Fruit fly (Drosophila melanogaster) whole organism, wandering third instar larva: ENCODE data around the gene CG31525.
A peak's percentile ranks its signal among the peaks of the same experiment; 100 is the strongest.

Experiments
- Abd-B ChIP-seq: fragments of >200 bp; optimal IDR thresholded peaks from 2 replicates; lab custom pipeline; 2017; ENCODE audit warnings: missing biosample characterization, missing genetic modification characterization
- CG32264 ChIP-seq: fragments of 200-800 bp; sonication (Bioruptor generic); optimal IDR thresholded peaks from 2 replicates; lab custom pipeline; 2016; ENCODE audit warnings: missing biosample characterization, missing genetic modification characterization
- CG9705 ChIP-seq: fragments of 200-800 bp; sonication (Bioruptor generic); optimal IDR thresholded peaks from 2 replicates; lab custom pipeline; 2018; ENCODE audit warnings: missing biosample characterization, mild to moderate bottlenecking, missing genetic modification characterization
- CrebA ChIP-seq: fragments of 200-800 bp; sonication (Bioruptor generic); optimal IDR thresholded peaks from 2 replicates; lab custom pipeline; 2016; ENCODE audit warnings: missing biosample characterization, mild to moderate bottlenecking, missing genetic modification characterization, borderline replicate concordance
- Dfd ChIP-seq: fragments of >200 bp; optimal IDR thresholded peaks from 2 replicates; lab custom pipeline; 2017; ENCODE audit warnings: missing biosample characterization, missing genetic modification characterization
- Dif ChIP-seq: fragments of 200-275, 200-300 bp; sonication (Bioruptor generic); optimal IDR thresholded peaks from 2 replicates; lab custom pipeline; 2018; ENCODE audit warnings: missing biosample characterization, missing genetic modification characterization; ENCODE audit not compliant: partially characterized antibody
- GATAd ChIP-seq: sonication (Bioruptor generic); optimal IDR thresholded peaks from 2 replicates; lab custom pipeline; 2016; ENCODE audit warnings: missing biosample characterization, missing genetic modification characterization
- HLH106 ChIP-seq: fragments of 200-800 bp; optimal IDR thresholded peaks from 3 replicates; lab custom pipeline; 2019; ENCODE audit warnings: missing biosample characterization, mild to moderate bottlenecking, missing genetic modification characterization, moderate library complexity
- Hnf4 ChIP-seq: fragments of 200-800 bp; sonication (Bioruptor generic); optimal IDR thresholded peaks from 2 replicates; lab custom pipeline; 2016; ENCODE audit warnings: missing biosample characterization, mild to moderate bottlenecking, missing genetic modification characterization
- Hr78 ChIP-seq: fragments of >200 bp; optimal IDR thresholded peaks from 2 replicates; lab custom pipeline; 2017; ENCODE audit warnings: missing biosample characterization, missing genetic modification characterization
- Hr83 ChIP-seq: fragments of 200-300 bp; sonication (Bioruptor generic); optimal IDR thresholded peaks from 2 replicates; lab custom pipeline; 2016; ENCODE audit warnings: missing biosample characterization, mild to moderate bottlenecking, missing genetic modification characterization, moderate library complexity; ENCODE audit not compliant: poor library complexity, severe bottlenecking
- Jra ChIP-seq: sonication (Bioruptor generic); optimal IDR thresholded peaks from 2 replicates; lab custom pipeline; 2016; ENCODE audit warnings: missing biosample characterization, missing genetic modification characterization
- Mio ChIP-seq: sonication (Bioruptor generic); optimal IDR thresholded peaks from 2 replicates; lab custom pipeline; 2016; ENCODE audit warnings: missing biosample characterization, missing genetic modification characterization
- Myc ChIP-seq: fragments of >200 bp; optimal IDR thresholded peaks from 2 replicates; lab custom pipeline; 2017
- N ChIP-seq: fragments of >200 bp; optimal IDR thresholded peaks from 2 replicates; lab custom pipeline; 2018; ENCODE audit warnings: missing biosample characterization, missing external identifiers, missing genetic modification characterization
- OdsH ChIP-seq: fragments of 200-800 bp; sonication (Bioruptor generic); optimal IDR thresholded peaks from 2 replicates; lab custom pipeline; 2016; ENCODE audit warnings: missing biosample characterization, mild to moderate bottlenecking, missing genetic modification characterization
- Rel ChIP-seq, 2 experiments: fragments of 200-800 bp; sonication (Bioruptor generic) in 1 of 2; optimal IDR thresholded peaks; 2 replicates in 1 of 2; 3 replicates in 1 of 2; lab custom pipeline; 2016 to 2019; ENCODE audit warnings: mild to moderate bottlenecking in 2 of 2, missing biosample characterization in 2 of 2, missing genetic modification characterization in 2 of 2, moderate library complexity in 1 of 2
- Sp1 ChIP-seq: fragments of 200-800 bp; sonication (Bioruptor generic); optimal IDR thresholded peaks from 3 replicates; lab custom pipeline; 2019; ENCODE audit warnings: missing biosample characterization, mild to moderate bottlenecking, missing genetic modification characterization, moderate library complexity
- Vsx2 ChIP-seq: fragments of 200-300, 225-300 bp; sonication (Bioruptor generic); optimal IDR thresholded peaks from 2 replicates; lab custom pipeline; 2018; ENCODE audit warnings: missing biosample characterization, missing genetic modification characterization; ENCODE audit not compliant: partially characterized antibody
- br ChIP-seq: fragments of 200-800 bp; sonication (Bioruptor generic); optimal IDR thresholded peaks from 2 replicates; lab custom pipeline; 2016; ENCODE audit warnings: missing biosample characterization, missing genetic modification characterization
- brk ChIP-seq: fragments of 200-800 bp; sonication (Bioruptor generic); optimal IDR thresholded peaks from 2 replicates; lab custom pipeline; 2016; ENCODE audit warnings: missing biosample characterization, mild to moderate bottlenecking, missing genetic modification characterization
- dl ChIP-seq, 2 experiments: fragments of 175-275, 200-275 bp in 1 of 2; fragments of 200-275 bp in 1 of 2; sonication (Bioruptor generic); optimal IDR thresholded peaks; lab custom pipeline; 2018; ENCODE audit warnings: mild to moderate bottlenecking in 2 of 2, missing biosample characterization in 2 of 2, missing genetic modification characterization in 2 of 2, moderate library complexity in 2 of 2; ENCODE audit not compliant: partially characterized antibody in 2 of 2, insufficient read depth in 1 of 2
- dmrt93B ChIP-seq: fragments of 200-800 bp; sonication (Bioruptor generic); optimal IDR thresholded peaks from 2 replicates; lab custom pipeline; 2018; ENCODE audit warnings: missing biosample characterization, mild to moderate bottlenecking, missing genetic modification characterization
- dsf ChIP-seq: sonication (Bioruptor generic); optimal IDR thresholded peaks from 2 replicates; lab custom pipeline; 2016; ENCODE audit warnings: missing biosample characterization, missing genetic modification characterization, borderline replicate concordance
- ey ChIP-seq: fragments of 200-800 bp; sonication (Bioruptor generic); optimal IDR thresholded peaks from 2 replicates; lab custom pipeline; 2016; ENCODE audit warnings: missing biosample characterization, missing genetic modification characterization
- foxo ChIP-seq, 2 experiments: fragments of 200-800 bp; sonication (Bioruptor generic); optimal IDR thresholded peaks; 2 replicates in 1 of 2; 3 replicates in 1 of 2; lab custom pipeline; 2016 to 2017; ENCODE audit warnings: missing biosample characterization in 2 of 2, missing genetic modification characterization in 2 of 2
- fru ChIP-seq: fragments of 200-800 bp; sonication (Bioruptor generic); optimal IDR thresholded peaks from 3 replicates; lab custom pipeline; 2016; ENCODE audit warnings: missing biosample characterization, mild to moderate bottlenecking, missing genetic modification characterization
- h ChIP-seq: fragments of 200-800 bp; sonication (Bioruptor generic); optimal IDR thresholded peaks from 3 replicates; lab custom pipeline; 2016; ENCODE audit warnings: missing biosample characterization, mild to moderate bottlenecking, missing genetic modification characterization
- jim ChIP-seq: fragments of 175-275, 200-325 bp; sonication (Bioruptor generic); optimal IDR thresholded peaks from 2 replicates; lab custom pipeline; 2016; ENCODE audit warnings: missing biosample characterization, mild to moderate bottlenecking, missing genetic modification characterization
- lola ChIP-seq: fragments of >200 bp; optimal IDR thresholded peaks from 2 replicates; lab custom pipeline; 2017; ENCODE audit warnings: missing biosample characterization, missing genetic modification characterization
- pan ChIP-seq: fragments of >200 bp; optimal IDR thresholded peaks from 2 replicates; lab custom pipeline; 2017
- psq ChIP-seq: fragments of 200-800 bp; sonication (Bioruptor generic); optimal IDR thresholded peaks from 3 replicates; lab custom pipeline; 2017; ENCODE audit warnings: missing biosample characterization, mild to moderate bottlenecking, missing genetic modification characterization, moderate library complexity
- rgr ChIP-seq: fragments of 200-800 bp; sonication (Bioruptor generic); optimal IDR thresholded peaks from 3 replicates; lab custom pipeline; 2016; ENCODE audit warnings: missing biosample characterization, mild to moderate bottlenecking, missing genetic modification characterization
- sage ChIP-seq: fragments of 200-800 bp; sonication (Bioruptor generic); optimal IDR thresholded peaks from 2 replicates; lab custom pipeline; 2016; ENCODE audit warnings: missing biosample characterization, mild to moderate bottlenecking, missing genetic modification characterization
- sv ChIP-seq: fragments of 200-800 bp; sonication (Bioruptor generic); optimal IDR thresholded peaks from 3 replicates; lab custom pipeline; 2016; ENCODE audit warnings: missing biosample characterization, missing genetic modification characterization
- tai ChIP-seq: sonication (Bioruptor generic); optimal IDR thresholded peaks from 2 replicates; lab custom pipeline; 2016; ENCODE audit warnings: missing biosample characterization, missing genetic modification characterization
- usp ChIP-seq: fragments of >200 bp; optimal IDR thresholded peaks from 2 replicates; lab custom pipeline; 2017; ENCODE audit warnings: missing biosample characterization, missing genetic modification characterization
- woc ChIP-seq: sonication (Bioruptor generic); optimal IDR thresholded peaks from 2 replicates; lab custom pipeline; 2016; ENCODE audit warnings: missing biosample characterization, mild to moderate bottlenecking, missing genetic modification characterization

CG31525 gene

dm6 chr3R:4394117-4394516 lies 32.7 kb upstream of the CG31525 start, which contains the start of gene CG34112:
TSS of gene CG34112 (minus strand) at chr3R:4394259.
- TF ChIP-seq br (GFP tag; lab: Kevin White, UChicago): peak; percentile 45
- peak; percentile 73 for TF ChIP-seq Hr83 (GFP tag; lab: Kevin White, UChicago)
- peak; percentile 11 for TF ChIP-seq Sp1
- no peak for TF ChIP-seq usp
- peak; percentile 5 for TF ChIP-seq rgr (GFP tag; lab: Kevin White, UChicago)
- TF ChIP-seq Dif (GFP tag; lab: Kevin White, UChicago): peak; percentile 80
- peak; percentile 53 for TF ChIP-seq h
- TF ChIP-seq Hnf4 (GFP tag; lab: Kevin White, UChicago): peak; percentile 17
- peak; percentile 8 for TF ChIP-seq psq (GFP tag; lab: Kevin White, UChicago)
- no peak for TF ChIP-seq tai (GFP tag; lab: Kevin White, UChicago)
- no peak for TF ChIP-seq Myc (lab: Kevin White, UChicago)
- no peak for TF ChIP-seq Hr78 (GFP tag; lab: Kevin White, UChicago)
- peak; percentile 37 to 72 for TF ChIP-seq dl (GFP tag; optimal IDR thresholded peaks at IDR 0.05; lab: Kevin White, UChicago; ENCODE audit: insufficient read depth in 1 of 2, partially characterized antibody in 2 of 2)
- TF ChIP-seq Rel (GFP tag; optimal IDR thresholded peaks at IDR 0.05; lab: Kevin White, UChicago): no peak
- TF ChIP-seq Rel (tag; optimal IDR thresholded peaks at IDR 0.05; lab: Kevin White, UChicago): peak; percentile 53

DNA sequence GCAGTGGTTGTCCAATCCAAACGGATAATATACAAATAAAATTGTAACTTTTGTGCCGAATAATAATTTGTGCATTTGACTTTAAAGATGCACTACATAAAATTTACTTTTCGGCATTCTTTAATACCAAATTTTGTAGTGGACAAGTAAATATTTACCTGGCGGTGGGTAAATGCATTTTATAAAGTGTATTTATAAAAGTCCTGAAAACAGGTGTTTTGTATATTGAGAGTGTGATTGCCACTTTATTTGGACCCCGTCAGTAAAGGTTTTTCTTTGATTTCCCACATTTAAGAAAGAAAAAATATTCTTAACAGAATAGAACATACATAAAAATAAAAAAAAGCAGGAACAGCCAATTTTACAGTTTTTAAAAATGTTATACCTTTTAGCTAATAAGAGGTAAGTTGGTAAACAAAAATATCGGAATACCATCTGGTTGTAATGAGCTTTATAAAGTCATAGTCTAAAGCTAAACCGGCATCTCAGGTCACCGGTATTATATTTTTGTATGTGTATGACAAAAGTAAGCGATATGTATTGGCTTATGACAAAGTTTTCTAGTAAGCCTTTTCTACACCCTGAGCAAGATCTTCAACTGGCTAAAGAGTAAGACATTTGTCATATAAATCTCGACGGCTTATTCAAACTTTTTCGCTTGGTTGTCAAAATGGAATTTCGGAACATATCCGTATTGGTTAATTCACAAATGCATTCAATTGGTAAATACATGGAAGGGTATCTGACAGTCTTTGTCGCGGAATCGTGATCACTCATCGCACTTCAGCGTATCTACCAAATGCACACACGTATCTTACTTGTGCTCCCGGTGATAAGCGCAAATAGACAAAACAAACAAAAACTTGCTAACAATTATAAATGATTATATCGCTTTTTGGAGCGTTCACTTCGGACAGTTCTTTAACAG lies 31.9 kb upstream of the CG31525 start:
- peak; percentile 95 for TF ChIP-seq br (GFP tag; lab: Kevin White, UChicago)
- peak; percentile 96 for TF ChIP-seq woc (GFP tag; lab: Kevin White, UChicago)
- no peak for TF ChIP-seq N (GFP tag; lab: Kevin White, UChicago)
- peak; percentile 80 for TF ChIP-seq dmrt93B
- TF ChIP-seq Sp1: peak; percentile 89
- TF ChIP-seq HLH106: peak; percentile 89
- no peak for TF ChIP-seq Abd-B (GFP tag; lab: Kevin White, UChicago)
- no peak for TF ChIP-seq Vsx2 (GFP tag; lab: Kevin White, UChicago)
- no peak for TF ChIP-seq lola (GFP tag; lab: Kevin White, UChicago)
- TF ChIP-seq Jra: peak; percentile 62
- TF ChIP-seq CG32264 (GFP tag; lab: Kevin White, UChicago): peak; percentile 95
- TF ChIP-seq pan (lab: Kevin White, UChicago): no peak
- TF ChIP-seq dl (GFP tag; optimal IDR thresholded peaks at IDR 0.05; lab: Kevin White, UChicago; ENCODE audit: insufficient read depth in 1 of 2, partially characterized antibody in 2 of 2): no peak
- peak; percentile 3 for TF ChIP-seq dsf (GFP tag; lab: Kevin White, UChicago)
- TF ChIP-seq usp: no peak
- TF ChIP-seq Myc (lab: Kevin White, UChicago): peak; percentile 91
- no peak for TF ChIP-seq Dfd (GFP tag; lab: Kevin White, UChicago)
- TF ChIP-seq sv: peak; percentile 68
- TF ChIP-seq psq (GFP tag; lab: Kevin White, UChicago): peak; percentile 84
- no peak for TF ChIP-seq Hr78 (GFP tag; lab: Kevin White, UChicago)
- peak; percentile 53 for TF ChIP-seq Hr83 (GFP tag; lab: Kevin White, UChicago)
- TF ChIP-seq Hnf4 (GFP tag; lab: Kevin White, UChicago): peak; percentile 94
- TF ChIP-seq brk (GFP tag; lab: Kevin White, UChicago): peak; percentile 69
- peak; percentile 96 for TF ChIP-seq rgr (GFP tag; lab: Kevin White, UChicago)
- peak; percentile 94 to 96 for TF ChIP-seq foxo (GFP tag; optimal IDR thresholded peaks at IDR 0.05; lab: Kevin White, UChicago)
- peak; percentile 92 for TF ChIP-seq sage
- TF ChIP-seq OdsH (GFP tag; lab: Kevin White, UChicago): peak; percentile 95
- peak; percentile 71 for TF ChIP-seq Mio (GFP tag; lab: Kevin White, UChicago)
- no peak for TF ChIP-seq CrebA (GFP tag; lab: Kevin White, UChicago)
- TF ChIP-seq Dif (GFP tag; lab: Kevin White, UChicago): no peak
- TF ChIP-seq jim: peak; percentile 43
- TF ChIP-seq fru: peak; percentile 95
- TF ChIP-seq tai (GFP tag; lab: Kevin White, UChicago): no peak
- TF ChIP-seq GATAd: no peak
- peak; percentile 99 for TF ChIP-seq h
- peak; percentile 97 for TF ChIP-seq ey (GFP tag; lab: Kevin White, UChicago)
- TF ChIP-seq CG9705 (GFP tag; lab: Kevin White, UChicago): peak; percentile 20
- peak; percentile 79 for TF ChIP-seq Rel (GFP tag; optimal IDR thresholded peaks at IDR 0.05; lab: Kevin White, UChicago)
- TF ChIP-seq Rel (tag; optimal IDR thresholded peaks at IDR 0.05; lab: Kevin White, UChicago): peak; percentile 60
